Fruit fly (Drosophila melanogaster): ENCODE results near the gene Inx2.
A peak's percentile ranks its signal among the peaks of the same experiment; 100 is the strongest.

Inx2 gene

dm6 chrX:6990105-6990504, 8.4 kb upstream of the Inx2 start (continued):
- TF ChIP-seq CG5245 (GFP tag; optimal IDR thresholded peaks at IDR 0.05) = no peak
- no peak for TF ChIP-seq cas (GFP tag; IDR thresholded peaks at IDR 0.05)
- no peak for TF ChIP-seq CG8765 (GFP tag; IDR thresholded peaks at IDR 0.05)
- 0 out of 3 replicates have a peak, but pooled peaks have one; percentile 32 for TF ChIP-seq tgo (GFP tag; IDR thresholded peaks at IDR 0.05)
- TF ChIP-seq Ptx1 (GFP tag; IDR thresholded peaks at IDR 0.05) = no peak
- TF ChIP-seq nmo (GFP tag; optimal IDR thresholded peaks at IDR 0.05) = no peak
- no peak for TF ChIP-seq CG43689 (GFP tag; IDR thresholded peaks at IDR 0.05)
- TF ChIP-seq vvl (GFP tag; IDR thresholded peaks at IDR 0.05) = peak; percentile 33; the same call in 1 of the 2 replicates
- no peak for TF ChIP-seq CG31388 (GFP tag; optimal IDR thresholded peaks at IDR 0.05)
- no peak for TF ChIP-seq fd3F (GFP tag; optimal IDR thresholded peaks at IDR 0.05)
- no peak for TF ChIP-seq CG1603 (tag; optimal IDR thresholded peaks at IDR 0.05)
- no peak for TF ChIP-seq CG31224 (GFP tag; IDR thresholded peaks at IDR 0.05)
- no peak for TF ChIP-seq cg (GFP tag; optimal IDR thresholded peaks at IDR 0.05)
- no peak for TF ChIP-seq TFAM (GFP tag; optimal IDR thresholded peaks at IDR 0.05)
- no peak for TF ChIP-seq Doc3 (GFP tag; IDR thresholded peaks at IDR 0.05; ENCODE audit: partially characterized antibody)
- TF ChIP-seq dati (GFP tag; IDR thresholded peaks at IDR 0.05) = no peak
- no peak for TF ChIP-seq toy (GFP tag; IDR thresholded peaks at IDR 0.05)
- TF ChIP-seq CG11695 (GFP tag; IDR thresholded peaks at IDR 0.05) = no peak
- no peak for TF ChIP-seq Xbp1 (GFP tag; optimal IDR thresholded peaks at IDR 0.05)
- TF ChIP-seq MTF-1 (GFP tag; optimal IDR thresholded peaks at IDR 0.05; ENCODE audit: borderline replicate concordance) = no peak
- peak; percentile 54 for TF ChIP-seq oc (tag; optimal IDR thresholded peaks at IDR 0.05)
- TF ChIP-seq ash1 (GFP tag; optimal IDR thresholded peaks at IDR 0.05) = no peak
- no peak for TF ChIP-seq CG9609 (GFP tag; optimal IDR thresholded peaks at IDR 0.05)
- no peak for TF ChIP-seq peb (GFP tag; IDR thresholded peaks at IDR 0.05)
- no peak for TF ChIP-seq sug (tag; optimal IDR thresholded peaks at IDR 0.05)
- TF ChIP-seq CG6854 (GFP tag; optimal IDR thresholded peaks at IDR 0.05) = no peak
- no peak for TF ChIP-seq CG14667 (GFP tag; IDR thresholded peaks at IDR 0.05)
- no peak for TF ChIP-seq twi (tag; optimal IDR thresholded peaks at IDR 0.05)
- TF ChIP-seq jing (GFP tag; optimal IDR thresholded peaks at IDR 0.05) = no peak
- TF ChIP-seq CG5953 (GFP tag; IDR thresholded peaks at IDR 0.05) = no peak
- no peak for TF ChIP-seq CG6175 (GFP tag; IDR thresholded peaks at IDR 0.05)
- TF ChIP-seq CG30431 (GFP tag; optimal IDR thresholded peaks at IDR 0.05) = no peak
- no peak for TF ChIP-seq BtbVII (GFP tag; optimal IDR thresholded peaks at IDR 0.05)
- no peak for TF ChIP-seq Bdp1 (GFP tag; optimal IDR thresholded peaks at IDR 0.05)
- no peak for TF ChIP-seq ttk (GFP tag; IDR thresholded peaks at IDR 0.05)
- TF ChIP-seq CG16815 (GFP tag; optimal IDR thresholded peaks at IDR 0.05) = no peak
- TF ChIP-seq CG13287 (GFP tag; IDR thresholded peaks at IDR 0.05; ENCODE audit: partially characterized antibody) = no peak
- no peak for TF ChIP-seq Sry-β (GFP tag; optimal IDR thresholded peaks at IDR 0.05)
- no peak for TF ChIP-seq Fer1 (GFP tag; optimal IDR thresholded peaks at IDR 0.05)
- TF ChIP-seq CG4360 (GFP tag; IDR thresholded peaks at IDR 0.05) = no peak
- TF ChIP-seq Dref (GFP tag; IDR thresholded peaks at IDR 0.05) = no peak
- peak; percentile 3 for TF ChIP-seq grau (tag; optimal IDR thresholded peaks at IDR 0.05)
- TF ChIP-seq sd (tag; optimal IDR thresholded peaks at IDR 0.05) = peak; percentile 13
- TF ChIP-seq Jarid2 (GFP tag; optimal IDR thresholded peaks at IDR 0.05) = no peak
- no peak for TF ChIP-seq HmgZ (tag; optimal IDR thresholded peaks at IDR 0.05)
- no peak for TF ChIP-seq ro (GFP tag; IDR thresholded peaks at IDR 0.05)
- TF ChIP-seq sens (GFP tag) = peak; percentile 12
- no peak for TF ChIP-seq caup (GFP tag; optimal IDR thresholded peaks at IDR 0.05; ENCODE audit: severe bottlenecking)
- no peak for TF ChIP-seq BEAF-32 (GFP tag; optimal IDR thresholded peaks at IDR 0.05)
- TF ChIP-seq ssp (GFP tag; IDR thresholded peaks at IDR 0.05) = no peak
- TF ChIP-seq gce (GFP tag; IDR thresholded peaks at IDR 0.05) = no peak
- no peak for TF ChIP-seq CG13775 (GFP tag; optimal IDR thresholded peaks at IDR 0.05)
